Worm (Caenorhabditis elegans): ENCODE measurements around the gene Y67D8C.22.

- TF ChIP-seq dao-5 (tag; optimal IDR thresholded peaks at IDR 0.05) (no peak), W03F9.2 (tag; optimal IDR thresholded peaks at IDR 0.05) (no peak), him-1 (tag; optimal IDR thresholded peaks at IDR 0.05) (no peak)
These were observed 47.3 kb downstream of the Y67D8C.22 start, which contains the start of gene ndnf-1 for ce11 chrIV:3028842-3029241.
